Worm (Caenorhabditis elegans): ENCODE measurements around the gene tkt-1.
A peak's percentile ranks its signal among the peaks of the same experiment; 100 is the strongest.

Gene tkt-1

DNA sequence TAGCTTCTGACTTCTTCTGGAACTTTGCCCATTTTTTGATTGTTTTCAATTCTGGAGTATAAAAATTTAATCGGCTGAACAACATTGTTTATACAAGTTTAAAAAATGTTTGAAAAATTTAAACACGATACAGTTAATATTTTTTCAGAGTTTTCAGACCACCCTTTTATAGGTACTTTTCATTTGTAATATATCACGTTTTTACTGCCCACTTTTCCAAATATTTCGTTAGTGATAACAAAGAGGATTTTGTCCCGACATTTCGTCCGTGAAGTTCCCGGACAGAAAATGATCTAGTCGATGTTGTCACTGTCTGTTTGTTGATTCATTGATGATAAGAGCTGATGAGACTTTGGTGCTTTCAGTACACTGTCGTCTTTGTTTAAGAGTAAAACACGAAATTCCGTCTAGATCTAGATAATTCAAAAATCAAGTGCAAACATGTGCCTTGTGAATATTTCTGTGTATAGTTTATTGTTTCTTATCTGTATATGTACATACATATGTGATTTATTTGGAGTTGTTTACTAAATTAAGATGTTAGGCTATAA is 8.1 kb upstream of the tkt-1 start, which contains the start of gene ech-9:
TSS of gene ech-9 (minus strand) at position 51 of the 551 bp plus-strand sequence.
- TF ChIP-seq hlh-12 (tag; optimal IDR thresholded peaks at IDR 0.05) (no peak), dox-1 (GFP tag; IDR thresholded peaks at IDR 0.05) (no peak), repo-1 (tag; optimal IDR thresholded peaks at IDR 0.05) (no peak), lir-1 (GFP tag; conservative IDR thresholded peaks at IDR 0.05) (no peak), bed-1 (GFP tag; IDR thresholded peaks at IDR 0.05) (no peak), ccch-3 (GFP tag; optimal IDR thresholded peaks at IDR 0.05) (no peak), egl-18 (GFP tag; IDR thresholded peaks at IDR 0.05) (no peak), cebp-1 (GFP tag; IDR thresholded peaks at IDR 0.05) (no peak), cebp-1 (tag; optimal IDR thresholded peaks at IDR 0.05) (no peak), ceh-40 (GFP tag; IDR thresholded peaks at IDR 0.05) (no peak), athp-1 (tag; optimal IDR thresholded peaks at IDR 0.05) (no peak), nfya-2 (GFP tag; IDR thresholded peaks at IDR 0.05) (no peak), T26A5.8 (tag; optimal IDR thresholded peaks at IDR 0.05) (no peak), pbrm-1 (GFP tag; IDR thresholded peaks at IDR 0.05) (no peak), nhr-80 (tag; optimal IDR thresholded peaks at IDR 0.05) (no peak)

- TF ChIP-seq nfya-1 (tag; optimal IDR thresholded peaks at IDR 0.05; ENCODE audit: borderline replicate concordance, insufficient read depth) (no peak), rcor-1 (GFP tag; IDR thresholded peaks at IDR 0.05) (no peak), bed-2 (GFP tag; IDR thresholded peaks at IDR 0.05) (no peak), attf-5 (GFP tag; optimal IDR thresholded peaks at IDR 0.05) (no peak), B0261.1 (tag; optimal IDR thresholded peaks at IDR 0.05) (no peak), ets-4 (GFP tag; optimal IDR thresholded peaks at IDR 0.05) (peak; percentile 52), let-607 (tag; optimal IDR thresholded peaks at IDR 0.05) (peak in 1 of 2 experiments; percentile 12), ceh-91 (GFP tag; IDR thresholded peaks at IDR 0.05) (no peak), hrde-1 (tag; optimal IDR thresholded peaks at IDR 0.05; ENCODE audit: borderline replicate concordance) (no peak), Y67H2A.10 (GFP tag; conservative IDR thresholded peaks at IDR 0.05) (no peak), attf-6 (GFP tag; IDR thresholded peaks at IDR 0.05) (no peak), zim-3 (tag; optimal IDR thresholded peaks at IDR 0.05) (no peak), egl-44 (GFP tag; IDR thresholded peaks at IDR 0.05) (no peak), snpc-1.3 (tag; optimal IDR thresholded peaks at IDR 0.05; ENCODE audit: insufficient read depth) (no peak), nhr-27 (tag; optimal IDR thresholded peaks at IDR 0.05) (no peak), snpc-4 (GFP tag; optimal IDR thresholded peaks at IDR 0.05) (no peak), snpc-4 (tag; optimal IDR thresholded peaks at IDR 0.05) (no peak), B0035.1 (tag; optimal IDR thresholded peaks at IDR 0.05) (no peak), Y95B8A.8 (GFP tag; IDR thresholded peaks at IDR 0.05) (no peak), ZK185.1 (tag; optimal IDR thresholded peaks at IDR 0.05; ENCODE audit: poor library complexity, severe bottlenecking) (no peak), hlh-26 (GFP tag; conservative IDR thresholded peaks at IDR 0.05) (no peak), mxl-1 (tag; optimal IDR thresholded peaks at IDR 0.05) (no peak), sdz-38 (tag; optimal IDR thresholded peaks at IDR 0.05) (no peak), F55B11.4 (tag; optimal IDR thresholded peaks at IDR 0.05; ENCODE audit: borderline replicate concordance, insufficient read depth) (no peak), nhr-80 (tag; optimal IDR thresholded peaks at IDR 0.05) (peak; percentile 68)
These were observed 7.3 kb upstream of the tkt-1 start for ce11 chrIV:10236106-10236505.

All from whole organism, young adult.